Fruit fly (Drosophila melanogaster): Measurements from ENCODE around the gene Zip71B.

- TF ChIP-seq CTCF (optimal IDR thresholded peaks at IDR 0.05) (no peak), CG8478 (optimal IDR thresholded peaks at IDR 0.05) (no peak)
These were observed 21.9 kb upstream of the Zip71B start for dm6 chr3L:14970213-14970612.
